Worm (Caenorhabditis elegans): ENCODE measurements around the gene F54D12.1.

DNA sequence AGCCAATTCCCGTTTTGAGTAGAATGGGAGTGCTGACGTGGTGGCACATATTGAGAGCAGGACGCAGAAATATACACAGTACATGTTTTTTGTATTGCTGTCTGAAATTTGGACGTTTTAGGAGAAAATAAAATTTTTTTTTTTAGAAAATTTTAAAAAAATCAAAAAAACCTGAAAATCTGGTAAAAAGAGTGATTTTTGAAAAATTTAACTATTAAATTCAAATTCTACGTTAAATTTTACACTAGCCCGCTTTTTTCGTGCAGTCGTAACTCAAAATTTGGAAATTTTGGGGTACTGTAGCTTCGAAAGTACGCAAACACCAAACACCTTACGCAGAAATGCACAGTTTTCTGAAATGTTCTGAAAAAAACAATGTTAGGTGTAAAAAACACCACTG lies 42.3 kb upstream of the F54D12.1 start, which contains the start of gene C13A10.2:
- no peak for TF ChIP-seq unc-62 (GFP tag; optimal IDR thresholded peaks at IDR 0.05)
- TF ChIP-seq zag-1 (tag; optimal IDR thresholded peaks at IDR 0.05) = no peak
- no peak for TF ChIP-seq egl-27 (tag; optimal IDR thresholded peaks at IDR 0.05)
- no peak for TF ChIP-seq nhr-77 (tag; optimal IDR thresholded peaks at IDR 0.05)
- no peak for TF ChIP-seq tbx-2 (tag; optimal IDR thresholded peaks at IDR 0.05)

Data from whole organism, L3 larva.